Fruit fly (Drosophila melanogaster): Measurements from ENCODE around the gene Jig.

The Jig gene

dm6 chr3R:14568501-14569137 is 7.9 kb downstream of the Jig start, which contains the start of gene CG8066 (continued):
- TF ChIP-seq Bgb (GFP tag; IDR thresholded peaks at IDR 0.05; ENCODE audit: partially characterized antibody): peak; percentile 15; the same call in 1 of the 2 replicates
- no peak for TF ChIP-seq CG3838 (GFP tag; optimal IDR thresholded peaks at IDR 0.05)
- TF ChIP-seq CG10543 (GFP tag; optimal IDR thresholded peaks at IDR 0.05): peak; percentile 55
- TF ChIP-seq odd (GFP tag; optimal IDR thresholded peaks at IDR 0.05): no peak
- TF ChIP-seq CrebB (tag; optimal IDR thresholded peaks at IDR 0.05): no peak
- no peak for TF ChIP-seq br (optimal IDR thresholded peaks at IDR 0.05)
- peak; percentile 7 for TF ChIP-seq grau (tag; optimal IDR thresholded peaks at IDR 0.05)
- peak; percentile 59 for TF ChIP-seq kay (GFP tag; optimal IDR thresholded peaks at IDR 0.05)
- TF ChIP-seq bbx (GFP tag; IDR thresholded peaks at IDR 0.05; ENCODE audit: partially characterized antibody): peak; percentile 48; the same call in 1 of the 2 replicates
- no peak for TF ChIP-seq wor (GFP tag; IDR thresholded peaks at IDR 0.05)
- TF ChIP-seq ken (GFP tag; IDR thresholded peaks at IDR 0.05): 0 out of 3 replicates have a peak, but pooled peaks have one; percentile 23
- TF ChIP-seq Atf6 (GFP tag; IDR thresholded peaks at IDR 0.05): 0 out of 2 replicates have a peak, but pooled peaks have one; percentile 7
- no peak for TF ChIP-seq mld (GFP tag; IDR thresholded peaks at IDR 0.05; ENCODE audit: partially characterized antibody)
- peak; percentile 23; the same call in 1 of the 3 replicates for TF ChIP-seq Dbx (GFP tag; IDR thresholded peaks at IDR 0.05)
- TF ChIP-seq ranshi (GFP tag; IDR thresholded peaks at IDR 0.05): 0 out of 2 replicates have a peak, but pooled peaks have one; percentile 15
- peak; percentile 39 for TF ChIP-seq bigmax (GFP tag; optimal IDR thresholded peaks at IDR 0.05)
- peak; percentile 64 for TF ChIP-seq CG13287 (GFP tag; IDR thresholded peaks at IDR 0.05; ENCODE audit: partially characterized antibody)
- no peak for TF ChIP-seq CG7745 (tag; optimal IDR thresholded peaks at IDR 0.05)
- TF ChIP-seq lbe (GFP tag; optimal IDR thresholded peaks at IDR 0.05): peak; percentile 19
- TF ChIP-seq Meics (GFP tag; optimal IDR thresholded peaks at IDR 0.05): peak; percentile 36
- TF ChIP-seq Blimp-1 (GFP tag; optimal IDR thresholded peaks at IDR 0.05): peak; percentile 15
- TF ChIP-seq dpn (GFP tag; optimal IDR thresholded peaks at IDR 0.05): peak in 1 of 2 experiments; percentile 9
- TF ChIP-seq Hr51 (GFP tag; optimal IDR thresholded peaks at IDR 0.05): no peak
- no peak for TF ChIP-seq Lim3 (GFP tag; IDR thresholded peaks at IDR 0.05)
- peak; percentile 69 for TF ChIP-seq row (GFP tag; IDR thresholded peaks at IDR 0.05)
- peak; percentile 4 for TF ChIP-seq NfI (GFP tag; optimal IDR thresholded peaks at IDR 0.05)
- TF ChIP-seq lab (GFP tag; optimal IDR thresholded peaks at IDR 0.05): peak; percentile 68
- peak; percentile 35; the same call in 1 of the 3 replicates for TF ChIP-seq Doc3 (GFP tag; IDR thresholded peaks at IDR 0.05; ENCODE audit: partially characterized antibody)
- TF ChIP-seq BEAF-32 (GFP tag; optimal IDR thresholded peaks at IDR 0.05): peak; percentile 54
- peak; percentile 30 for TF ChIP-seq CG4328 (GFP tag; optimal IDR thresholded peaks at IDR 0.05)
- peak; percentile 15 for TF ChIP-seq Asciz (GFP tag; optimal IDR thresholded peaks at IDR 0.05)
- TF ChIP-seq CG3163 (GFP tag; optimal IDR thresholded peaks at IDR 0.05): no peak
- peak; percentile 49 for TF ChIP-seq CG18599 (GFP tag; optimal IDR thresholded peaks at IDR 0.05)
- TF ChIP-seq hkb (optimal IDR thresholded peaks at IDR 0.05): no peak
- TF ChIP-seq hkb (GFP tag; IDR thresholded peaks at IDR 0.05): 0 out of 2 replicates have a peak, but pooled peaks have one; percentile 21
- no peak for TF ChIP-seq Trl (optimal IDR thresholded peaks at IDR 0.05)
- TF ChIP-seq Trl (GFP tag; optimal IDR thresholded peaks at IDR 0.05): no peak
- no peak for TF ChIP-seq dysf (GFP tag; IDR thresholded peaks at IDR 0.05)
- peak; percentile 38 for TF ChIP-seq CG13424 (tag; optimal IDR thresholded peaks at IDR 0.05)
- TF ChIP-seq CG15514 (GFP tag; optimal IDR thresholded peaks at IDR 0.05): peak; percentile 51
- TF ChIP-seq CG10565 (GFP tag; optimal IDR thresholded peaks at IDR 0.05): no peak
- TF ChIP-seq phol (tag; optimal IDR thresholded peaks at IDR 0.05): no peak
- no peak for TF ChIP-seq ato (GFP tag; IDR thresholded peaks at IDR 0.05; ENCODE audit: partially characterized antibody)
- no peak for TF ChIP-seq fd64A (GFP tag; optimal IDR thresholded peaks at IDR 0.05)
- TF ChIP-seq Opbp (GFP tag; IDR thresholded peaks at IDR 0.05; ENCODE audit: partially characterized antibody): no peak
- no peak for TF ChIP-seq lmd (GFP tag; IDR thresholded peaks at IDR 0.05)
- TF ChIP-seq CoRest (tag; optimal IDR thresholded peaks at IDR 0.05): peak; percentile 11
- TF ChIP-seq Nf-YB (GFP tag; optimal IDR thresholded peaks at IDR 0.05): no peak
